Worm (Caenorhabditis elegans): Measurements from ENCODE around the gene nhr-226.

DNA sequence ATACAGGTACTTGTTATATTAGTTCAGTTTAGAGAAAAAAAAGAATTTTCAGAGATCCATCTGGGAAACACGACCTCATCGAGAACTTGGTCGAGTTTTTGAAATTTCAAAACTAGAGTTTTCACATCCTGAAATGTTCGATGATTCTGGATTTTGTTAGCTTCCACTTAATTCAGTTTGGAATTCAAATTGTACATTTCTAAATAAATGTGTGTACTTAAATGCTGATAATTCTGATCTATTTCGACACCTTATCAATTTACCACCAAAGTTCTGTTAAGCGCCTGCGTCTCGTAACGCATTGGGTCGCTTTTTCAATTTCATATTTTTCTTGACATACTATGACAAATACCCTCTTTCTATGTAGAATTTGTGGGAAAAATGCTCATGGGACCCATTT lies at the start of gene nhr-226:
- TF ChIP-seq lim-6 (tag; optimal IDR thresholded peaks at IDR 0.05): no peak
- no peak for TF ChIP-seq pqm-1 (tag; optimal IDR thresholded peaks at IDR 0.05)
- TF ChIP-seq ets-4 (tag; optimal IDR thresholded peaks at IDR 0.05): no peak
- no peak for TF ChIP-seq hlh-15 (tag; optimal IDR thresholded peaks at IDR 0.05)
- no peak for TF ChIP-seq sox-4 (tag; optimal IDR thresholded peaks at IDR 0.05)
- TF ChIP-seq ahr-1 (tag; optimal IDR thresholded peaks at IDR 0.05): no peak
- TF ChIP-seq ama-1 (optimal IDR thresholded peaks at IDR 0.05): no peak
- no peak for TF ChIP-seq zip-5 (tag; optimal IDR thresholded peaks at IDR 0.05)
- TF ChIP-seq pha-4 (tag; optimal IDR thresholded peaks at IDR 0.05): no peak
- TF ChIP-seq elt-2 (tag; optimal IDR thresholded peaks at IDR 0.05): no peak
- TF ChIP-seq mec-3 (tag; optimal IDR thresholded peaks at IDR 0.05; ENCODE audit: borderline replicate concordance): no peak
- TF ChIP-seq dmd-4 (tag; optimal IDR thresholded peaks at IDR 0.05; ENCODE audit: borderline replicate concordance): no peak
- TF ChIP-seq F13H6.1 (tag; optimal IDR thresholded peaks at IDR 0.05): no peak
